Fruit fly (Drosophila melanogaster): ENCODE data around the gene Atg3.

Atg3 gene

dm6 chr3L:18753827-18754226 lies 5.3 kb downstream of the Atg3 start (continued):
- TF ChIP-seq CG10147 (GFP tag; optimal IDR thresholded peaks at IDR 0.05) (no peak), vvl (GFP tag; IDR thresholded peaks at IDR 0.05) (peak; percentile 32; the same call in 1 of the 2 replicates), maf-S (GFP tag; optimal IDR thresholded peaks at IDR 0.05) (no peak), CG6272 (GFP tag; IDR thresholded peaks at IDR 0.05) (no peak), twi (tag; optimal IDR thresholded peaks at IDR 0.05) (no peak), Drgx (GFP tag; IDR thresholded peaks at IDR 0.05) (peak; percentile 33; the same call in 1 of the 2 replicates), CG6254 (GFP tag; optimal IDR thresholded peaks at IDR 0.05) (peak; percentile 16), Med (GFP tag) (peak; percentile 63), dati (GFP tag; IDR thresholded peaks at IDR 0.05) (no peak), az2 (GFP tag; optimal IDR thresholded peaks at IDR 0.05) (no peak), CG17328 (GFP tag; IDR thresholded peaks at IDR 0.05) (no peak), sc (optimal IDR thresholded peaks at IDR 0.05) (no peak), sc (GFP tag; optimal IDR thresholded peaks at IDR 0.05) (no peak), ind (GFP tag; optimal IDR thresholded peaks at IDR 0.05) (no peak), D19A (tag; optimal IDR thresholded peaks at IDR 0.05) (no peak), CG16813 (GFP tag; IDR thresholded peaks at IDR 0.05; ENCODE audit: partially characterized antibody) (no peak), Chrac-16 (GFP tag; optimal IDR thresholded peaks at IDR 0.05) (no peak), CG6654 (GFP tag; optimal IDR thresholded peaks at IDR 0.05) (no peak), lbe (GFP tag; optimal IDR thresholded peaks at IDR 0.05) (no peak), CG2875 (GFP tag; optimal IDR thresholded peaks at IDR 0.05) (no peak), rib (GFP tag; IDR thresholded peaks at IDR 0.05) (no peak), bigmax (GFP tag; optimal IDR thresholded peaks at IDR 0.05) (no peak), CG3163 (GFP tag; optimal IDR thresholded peaks at IDR 0.05) (no peak), GATAe (GFP tag; conservative IDR thresholded peaks at IDR 0.05) (no peak), Dad (GFP tag; optimal IDR thresholded peaks at IDR 0.05) (no peak), CG12769 (tag; optimal IDR thresholded peaks at IDR 0.05) (peak; percentile 27), CG4854 (GFP tag; optimal IDR thresholded peaks at IDR 0.05) (no peak), h (optimal IDR thresholded peaks at IDR 0.05) (no peak), H15 (GFP tag; IDR thresholded peaks at IDR 0.05) (no peak), mam (GFP tag; optimal IDR thresholded peaks at IDR 0.05) (no peak), CG3847 (GFP tag; IDR thresholded peaks at IDR 0.05) (no peak), CG17568 (GFP tag; optimal IDR thresholded peaks at IDR 0.05) (no peak), Nf-YB (GFP tag; optimal IDR thresholded peaks at IDR 0.05) (no peak), eyg (GFP tag; optimal IDR thresholded peaks at IDR 0.05) (no peak), fd3F (GFP tag; optimal IDR thresholded peaks at IDR 0.05) (no peak), chinmo (GFP tag; IDR thresholded peaks at IDR 0.05; ENCODE audit: partially characterized antibody) (peak; percentile 99), NFAT (GFP tag; IDR thresholded peaks at IDR 0.05) (no peak), disco-r (GFP tag; optimal IDR thresholded peaks at IDR 0.05) (no peak), CG3407 (GFP tag; optimal IDR thresholded peaks at IDR 0.05) (no peak), Hr39 (optimal IDR thresholded peaks at IDR 0.05) (no peak), CG18764 (GFP tag; optimal IDR thresholded peaks at IDR 0.05) (no peak), scrt (GFP tag; optimal IDR thresholded peaks at IDR 0.05) (no peak), cg (GFP tag; optimal IDR thresholded peaks at IDR 0.05) (peak; percentile 63), al (GFP tag; IDR thresholded peaks at IDR 0.05) (no peak), zen2 (GFP tag; IDR thresholded peaks at IDR 0.05; ENCODE audit: partially characterized antibody) (peak; percentile 29; the same call in 1 of the 3 replicates), grn (GFP tag; optimal IDR thresholded peaks at IDR 0.05) (no peak), esg (GFP tag; conservative IDR thresholded peaks at IDR 0.05) (no peak), z (GFP tag; IDR thresholded peaks at IDR 0.05) (0 out of 3 replicates have a peak, but pooled peaks have one; percentile 63), Eip74EF (GFP tag; optimal IDR thresholded peaks at IDR 0.05) (peak in 1 of 2 experiments; percentile 38), NC2α (GFP tag; optimal IDR thresholded peaks at IDR 0.05) (no peak), CG13894 (tag; optimal IDR thresholded peaks at IDR 0.05) (peak; percentile 51), zen (tag; optimal IDR thresholded peaks at IDR 0.05) (no peak)

Measured in whole organism, embryonic.